Worm (Caenorhabditis elegans) whole organism, young adult: Measurements from ENCODE around the gene ubxn-4.

Experiments used
- B0019.2 ChIP-seq: fragments of 200-800 bp; sonication (Bioruptor generic); conservative IDR thresholded peaks from 2 replicates; pipeline ENCODE4 v1.3.6; 2022; ENCODE audit warnings: missing genetic modification reagents, missing genetic modification characterization, missing compliant biosample characterization
- B0035.1 ChIP-seq: sonication (generic microtip); optimal IDR thresholded peaks from 2 replicates; lab custom pipeline; 2016; ENCODE audit warnings: missing genetic modification characterization, mild to moderate bottlenecking, missing compliant biosample characterization, missing genotype, missing genetic modification reagents
- B0261.1 ChIP-seq: sonication (generic microtip); optimal IDR thresholded peaks from 2 replicates; lab custom pipeline; 2016; ENCODE audit warnings: mild to moderate bottlenecking, missing genetic modification characterization, moderate library complexity, missing compliant biosample characterization
- B0336.3 ChIP-seq: fragments of 200-800 bp; sonication (Bioruptor generic); IDR thresholded peaks from 2 replicates; pipeline ENCODE4 v1.3.6; 2022; ENCODE audit warnings: missing genetic modification characterization, missing compliant biosample characterization
- C06A6.2 ChIP-seq: fragments of 200-800 bp; sonication (Bioruptor generic); conservative IDR thresholded peaks from 2 replicates; pipeline ENCODE4 v1.3.6; 2022; ENCODE audit warnings: missing genetic modification characterization, missing compliant biosample characterization
- F37B4.10 ChIP-seq: fragments of 200-800 bp; sonication (Bioruptor generic); IDR thresholded peaks from 2 replicates; pipeline ENCODE4 v1.3.6; 2022; ENCODE audit warnings: missing genetic modification characterization, missing compliant biosample characterization
- F39B2.1 ChIP-seq: fragments of 200-800 bp; sonication (Bioruptor generic); IDR thresholded peaks from 2 replicates; pipeline ENCODE4 v1.3.6; 2022; ENCODE audit warnings: missing genetic modification reagents, missing genetic modification characterization, missing compliant biosample characterization
- F49E8.2 ChIP-seq: sonication (generic microtip); optimal IDR thresholded peaks from 3 replicates; lab custom pipeline; 2017; ENCODE audit warnings: missing genetic modification characterization, mild to moderate bottlenecking, missing compliant biosample characterization, antibody characterized with exemption, moderate library complexity; ENCODE audit not compliant: insufficient read depth
- F57A8.1 ChIP-seq: fragments of 200-800 bp; sonication (Bioruptor generic); optimal IDR thresholded peaks from 2 replicates; lab custom pipeline; 2018; ENCODE audit warnings: mild to moderate bottlenecking, missing genetic modification characterization, moderate library complexity, missing compliant biosample characterization
- T07F8.4 ChIP-seq: sonication (generic microtip); optimal IDR thresholded peaks from 2 replicates; lab custom pipeline; 2016; ENCODE audit warnings: mild to moderate bottlenecking, missing genetic modification characterization, moderate library complexity, missing compliant biosample characterization
- Y53G8AR.9 ChIP-seq: fragments of 200-800 bp; sonication (Bioruptor generic); conservative IDR thresholded peaks from 2 replicates; pipeline ENCODE4 v1.3.6; 2022; ENCODE audit warnings: missing genetic modification reagents, missing genetic modification characterization, missing compliant biosample characterization
- Y79H2A.3 ChIP-seq: fragments of 200-800 bp; sonication (Bioruptor generic); conservative IDR thresholded peaks from 2 replicates; pipeline ENCODE4 v1.3.6; 2022; ENCODE audit warnings: missing genetic modification reagents, missing genetic modification characterization, missing compliant biosample characterization
- Y95B8A.8 ChIP-seq: fragments of 200-800 bp; sonication (Bioruptor generic); IDR thresholded peaks from 2 replicates; pipeline ENCODE4 v1.3.6; 2022; ENCODE audit warnings: missing genetic modification reagents, missing genetic modification characterization, missing compliant biosample characterization
- ama-1 ChIP-seq, 3 experiments: fragments of 150-350 bp in 1 of 3; sonication (generic microtip) in 2 of 3; optimal IDR thresholded peaks; 2 replicates each; lab custom pipeline; 2014 to 2018; ENCODE audit warnings: missing biosample characterization in 2 of 3, missing genetic modification characterization in 2 of 3, missing genetic modification reagents in 2 of 3
- athp-1 ChIP-seq: sonication (generic microtip); optimal IDR thresholded peaks from 2 replicates; lab custom pipeline; 2017; ENCODE audit warnings: mild to moderate bottlenecking, missing genetic modification characterization, missing compliant biosample characterization
- attf-3 ChIP-seq: fragments of 200-800 bp; sonication (Bioruptor generic); conservative IDR thresholded peaks from 2 replicates; pipeline ENCODE4 v1.3.6; 2022; ENCODE audit warnings: missing genetic modification reagents, missing genetic modification characterization, missing compliant biosample characterization
- ceh-27 ChIP-seq: fragments of 200-800 bp; sonication (Bioruptor generic); optimal IDR thresholded peaks from 2 replicates; lab custom pipeline; 2018; ENCODE audit warnings: mild to moderate bottlenecking, missing genetic modification characterization, moderate library complexity, missing compliant biosample characterization
- ceh-58 ChIP-seq: fragments of 200-800 bp; sonication (Bioruptor generic); IDR thresholded peaks from 2 replicates; pipeline ENCODE4 v1.3.6; 2022; ENCODE audit warnings: missing genetic modification characterization, missing compliant biosample characterization
- chd-7 ChIP-seq: sonication (generic microtip); optimal IDR thresholded peaks from 2 replicates; lab custom pipeline; 2016; ENCODE audit warnings: mild to moderate bottlenecking, missing genetic modification characterization, moderate library complexity, missing compliant biosample characterization
- egl-18 ChIP-seq: fragments of 200-800 bp; sonication (Bioruptor generic); IDR thresholded peaks from 2 replicates; pipeline ENCODE4 v1.3.6; 2022; ENCODE audit warnings: missing genetic modification reagents, missing genetic modification characterization, missing compliant biosample characterization
- gei-17 ChIP-seq: fragments of 200-800 bp; sonication (Bioruptor generic); optimal IDR thresholded peaks from 2 replicates; lab custom pipeline; 2018; ENCODE audit warnings: mild to moderate bottlenecking, missing genetic modification characterization, missing compliant biosample characterization
- hmg-20 ChIP-seq: fragments of 200-800 bp; sonication (Bioruptor generic); IDR thresholded peaks from 2 replicates; pipeline ENCODE4 v1.3.6; 2022; ENCODE audit warnings: missing genetic modification reagents, missing genetic modification characterization, missing compliant biosample characterization
- hsf-1 ChIP-seq: fragments of 200-800 bp; sonication (Bioruptor generic); IDR thresholded peaks from 2 replicates; pipeline ENCODE4 v1.3.6; 2022; ENCODE audit warnings: missing genetic modification reagents, missing genetic modification characterization, missing compliant biosample characterization
- let-526 ChIP-seq: fragments of 200-800 bp; sonication (Bioruptor generic); IDR thresholded peaks from 2 replicates; pipeline ENCODE4 v1.3.6; 2022; ENCODE audit warnings: missing genetic modification reagents, missing genetic modification characterization, missing compliant biosample characterization
- lin-26 ChIP-seq: fragments of 200-800 bp; sonication (Bioruptor generic); IDR thresholded peaks from 2 replicates; pipeline ENCODE4 v1.3.6; 2022; ENCODE audit warnings: missing genetic modification reagents, missing genetic modification characterization, missing compliant biosample characterization
- lin-35 ChIP-seq, 3 experiments: fragments of 150-350 bp in 2 of 3; sonication (generic microtip) in 1 of 3; optimal IDR thresholded peaks; 2 replicates each; lab custom pipeline; 2014 to 2018; ENCODE audit warnings: missing biosample characterization in 3 of 3, missing genetic modification characterization in 3 of 3, missing genetic modification reagents in 3 of 3
- lin-40 ChIP-seq: sonication (generic microtip); optimal IDR thresholded peaks from 2 replicates; lab custom pipeline; 2016; ENCODE audit warnings: missing genetic modification characterization, mild to moderate bottlenecking, missing compliant biosample characterization, missing genotype, missing genetic modification reagents
- lsl-1 ChIP-seq: fragments of 200-800 bp; sonication (Bioruptor generic); optimal IDR thresholded peaks from 2 replicates; lab custom pipeline; 2018; ENCODE audit warnings: mild to moderate bottlenecking, missing genetic modification characterization, moderate library complexity, missing compliant biosample characterization
- madf-10 ChIP-seq: sonication (generic microtip); optimal IDR thresholded peaks from 2 replicates; lab custom pipeline; 2016; ENCODE audit warnings: mild to moderate bottlenecking, missing genetic modification characterization, missing compliant biosample characterization
- madf-6 ChIP-seq: fragments of 200-800 bp; sonication (Bioruptor generic); IDR thresholded peaks from 2 replicates; pipeline ENCODE4 v1.3.6; 2022; ENCODE audit warnings: missing genetic modification reagents, missing genetic modification characterization, missing compliant biosample characterization
- mcd-1 ChIP-seq: fragments of 200-800 bp; sonication (Bioruptor generic); IDR thresholded peaks from 2 replicates; pipeline ENCODE4 v1.3.6; 2022; ENCODE audit warnings: missing genetic modification reagents, missing genetic modification characterization, missing compliant biosample characterization
- mxl-1 ChIP-seq: sonication (generic microtip); optimal IDR thresholded peaks from 2 replicates; lab custom pipeline; 2016; ENCODE audit warnings: missing genetic modification characterization, missing compliant biosample characterization
- nfyb-1 ChIP-seq: fragments of 200-800 bp; sonication (Bioruptor generic); IDR thresholded peaks from 2 replicates; pipeline ENCODE4 v1.3.6; 2022; ENCODE audit warnings: missing genetic modification reagents, missing genetic modification characterization, missing compliant biosample characterization
- nhr-179 ChIP-seq: sonication (generic microtip); optimal IDR thresholded peaks from 2 replicates; lab custom pipeline; 2016; ENCODE audit warnings: mild to moderate bottlenecking, missing genetic modification characterization, missing compliant biosample characterization
- nhr-80 ChIP-seq: sonication (generic microtip); optimal IDR thresholded peaks from 2 replicates; lab custom pipeline; 2016; ENCODE audit warnings: missing genetic modification characterization, missing compliant biosample characterization
- pbrm-1 ChIP-seq: fragments of 200-800 bp; sonication (Bioruptor generic); IDR thresholded peaks from 2 replicates; pipeline ENCODE4 v1.3.6; 2022; ENCODE audit warnings: missing genetic modification reagents, missing genetic modification characterization, missing compliant biosample characterization
- repo-1 ChIP-seq: sonication (generic microtip); optimal IDR thresholded peaks from 2 replicates; lab custom pipeline; 2017; ENCODE audit warnings: mild to moderate bottlenecking, missing genetic modification characterization, missing compliant biosample characterization
- snpc-1.3 ChIP-seq: sonication (generic microtip); optimal IDR thresholded peaks from 2 replicates; lab custom pipeline; 2017; ENCODE audit warnings: missing genetic modification characterization, mild to moderate bottlenecking, missing compliant biosample characterization, antibody characterized with exemption, moderate library complexity, missing genotype, missing genetic modification reagents; ENCODE audit not compliant: insufficient read depth
- snpc-3.4 ChIP-seq: sonication (generic microtip); optimal IDR thresholded peaks from 2 replicates; lab custom pipeline; 2017; ENCODE audit warnings: missing genetic modification characterization, mild to moderate bottlenecking, missing compliant biosample characterization, antibody characterized with exemption, moderate library complexity, missing genotype, missing genetic modification reagents
- snpc-4 ChIP-seq, 5 experiments: fragments of 150-350 bp in 1 of 5; sonication (generic microtip) in 4 of 5; optimal IDR thresholded peaks; 2 replicates each; lab custom pipeline; 2014 to 2018; ENCODE audit warnings: missing genetic modification characterization in 5 of 5, missing biosample characterization in 3 of 5, antibody characterized with exemption in 2 of 5, mild to moderate bottlenecking in 2 of 5, missing compliant biosample characterization in 2 of 5, missing genotype in 2 of 5, moderate library complexity in 2 of 5, missing genetic modification reagents in 1 of 5
- sptf-2 ChIP-seq: fragments of 200-800 bp; sonication (Bioruptor generic); optimal IDR thresholded peaks from 2 replicates; lab custom pipeline; 2018; ENCODE audit warnings: mild to moderate bottlenecking, missing genetic modification characterization, missing compliant biosample characterization
- tbx-9 ChIP-seq: sonication (generic microtip); optimal IDR thresholded peaks from 2 replicates; lab custom pipeline; 2016; ENCODE audit warnings: borderline replicate concordance, missing genetic modification characterization, inconsistent platforms, missing compliant biosample characterization
- tlf-1 ChIP-seq: fragments of 200-800 bp; sonication (Bioruptor generic); optimal IDR thresholded peaks from 2 replicates; lab custom pipeline; 2018; ENCODE audit warnings: mild to moderate bottlenecking, missing genetic modification characterization, missing compliant biosample characterization

The ubxn-4 gene

DNA sequence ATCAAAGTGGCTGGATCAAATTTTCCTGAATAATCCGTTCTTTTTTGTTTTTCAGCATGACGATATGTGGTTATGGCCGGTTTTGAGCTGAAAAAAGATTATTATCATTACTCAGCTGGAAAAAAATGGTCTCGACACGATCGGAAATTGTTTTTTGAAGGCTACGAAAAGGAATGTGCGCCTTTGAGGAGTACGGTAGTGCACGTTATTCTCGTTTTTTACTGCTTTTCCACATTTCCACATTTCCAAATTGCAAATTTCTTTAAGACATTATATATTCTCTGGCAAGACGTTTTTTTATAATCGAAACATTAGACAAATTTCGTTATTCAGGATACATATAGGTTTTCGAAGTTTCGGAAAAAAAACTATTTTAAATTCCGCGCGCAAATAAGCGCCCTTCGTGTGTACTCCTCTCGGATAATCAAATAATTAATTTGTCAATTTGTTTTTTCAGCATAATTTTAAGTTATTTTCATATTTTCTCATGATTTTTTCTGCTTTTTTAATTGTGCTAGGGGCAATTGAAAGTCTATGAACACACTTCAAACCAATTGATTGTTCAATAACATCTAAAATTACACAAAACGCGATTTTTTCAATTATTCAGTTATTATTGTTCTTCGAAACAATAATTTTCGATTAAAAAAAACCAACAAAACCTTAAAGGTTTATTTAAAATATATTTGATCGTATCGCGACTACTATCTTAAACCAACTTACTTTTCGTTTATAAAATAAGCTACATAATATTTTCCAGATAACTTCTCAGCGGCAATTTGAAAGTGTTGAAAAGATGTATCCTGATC lies 41.9 kb downstream of the ubxn-4 start, which contains the start of gene R05D3.3 (continued):
- TF ChIP-seq hsf-1 (no peak), C06A6.2 (no peak)
- TF ChIP-seq, all 124 proteins: peak for 5

- no peak for TF ChIP-seq B0261.1 (tag; lab: Kevin White, UChicago)
- no peak for TF ChIP-seq mxl-1 (tag; lab: Kevin White, UChicago)
- TF ChIP-seq F57A8.1 (GFP tag; lab: Kevin White, UChicago), result no peak
- TF ChIP-seq snpc-4 (GFP tag; optimal IDR thresholded peaks at IDR 0.05; lab: Kevin White, UChicago), result no peak
- peak in 1 of 4 experiments; percentile 63 for TF ChIP-seq snpc-4 (tag; optimal IDR thresholded peaks at IDR 0.05; lab: Kevin White, UChicago)
- TF ChIP-seq tbx-9 (tag; lab: Kevin White, UChicago), result no peak
- TF ChIP-seq mcd-1 (GFP tag; lab: Robert Waterston, UW), result peak; percentile 50; the same call in 1 of the 2 replicates
- no peak for TF ChIP-seq ceh-58 (GFP tag; lab: Robert Waterston, UW)
- peak in 1 of 3 experiments; percentile 73 for TF ChIP-seq lin-35 (GFP tag; optimal IDR thresholded peaks at IDR 0.05; lab: Kevin White, UChicago)
- TF ChIP-seq snpc-3.4, result no peak
- no peak for TF ChIP-seq B0035.1
- TF ChIP-seq gei-17, result no peak
- no peak for TF ChIP-seq athp-1 (tag; lab: Kevin White, UChicago)
- TF ChIP-seq T07F8.4 (tag; lab: Kevin White, UChicago), result no peak
- TF ChIP-seq tlf-1, result peak; percentile 12
- peak; percentile 94 for TF ChIP-seq lsl-1
- peak; percentile 67; the same call in 1 of the 2 replicates for TF ChIP-seq nfyb-1 (GFP tag; lab: Robert Waterston, UW)
- 0 out of 2 replicates have a peak, but pooled peaks have one; percentile 50 for TF ChIP-seq Y79H2A.3 (GFP tag; lab: Robert Waterston, UW)
- no peak for TF ChIP-seq let-526
- no peak for TF ChIP-seq Y95B8A.8
- peak; percentile 58 for TF ChIP-seq snpc-1.3 (tag; lab: Kevin White, UChicago)
- peak; percentile 47 for TF ChIP-seq lin-40 (tag; lab: Kevin White, UChicago)
- peak; percentile 77 for TF ChIP-seq ceh-27 (GFP tag; lab: Kevin White, UChicago)
- TF ChIP-seq madf-6 (GFP tag; lab: Robert Waterston, UW), result peak; percentile 87
- 0 out of 2 replicates have a peak, but pooled peaks have one; percentile 50 for TF ChIP-seq Y53G8AR.9 (GFP tag; lab: Robert Waterston, UW)
- peak; percentile 79 for TF ChIP-seq hsf-1
- TF ChIP-seq nhr-179 (tag; lab: Kevin White, UChicago), result no peak
- TF ChIP-seq chd-7 (tag; lab: Kevin White, UChicago), result no peak
- TF ChIP-seq B0019.2 (GFP tag; lab: Robert Waterston, UW), result 0 out of 2 replicates have a peak, but pooled peaks have one; percentile 8
- TF ChIP-seq madf-10 (tag; lab: Kevin White, UChicago), result no peak
- peak; percentile 68 for TF ChIP-seq attf-3 (GFP tag; lab: Robert Waterston, UW)
- no peak for TF ChIP-seq sptf-2 (GFP tag; lab: Kevin White, UChicago)
- 0 out of 2 replicates have a peak, but pooled peaks have one; percentile 34 for TF ChIP-seq pbrm-1 (GFP tag; lab: Robert Waterston, UW)
- TF ChIP-seq nhr-80 (tag; lab: Kevin White, UChicago), result peak; percentile 31
- no peak for TF ChIP-seq ama-1 (optimal IDR thresholded peaks at IDR 0.05; lab: Kevin White, UChicago)
- peak in 1 of 2 experiments; percentile 14 for TF ChIP-seq ama-1 (GFP tag; optimal IDR thresholded peaks at IDR 0.05; lab: Kevin White, UChicago)
- no peak for TF ChIP-seq egl-18 (GFP tag; lab: Robert Waterston, UW)
- no peak for TF ChIP-seq lin-26 (GFP tag; lab: Robert Waterston, UW)
- 0 out of 2 replicates have a peak, but pooled peaks have one; percentile 32 for TF ChIP-seq B0336.3 (GFP tag; lab: Robert Waterston, UW)
- no peak for TF ChIP-seq hmg-20 (GFP tag; lab: Robert Waterston, UW)
- TF ChIP-seq F49E8.2, result peak; percentile 29
- 0 out of 2 replicates have a peak, but pooled peaks have one; percentile 61 for TF ChIP-seq F37B4.10 (GFP tag; lab: Robert Waterston, UW)
- TF ChIP-seq F39B2.1 (GFP tag; lab: Robert Waterston, UW), result no peak
- TF ChIP-seq repo-1, result no peak
These were observed 47.1 kb downstream of the ubxn-4 start, which contains the start of the genes R05D3.8 and rfp-1 for ce11 chrIII:8358213-8358672. Gene R05D3.8 (minus strand): TSS chrIII:8358327. Gene rfp-1 (plus strand): TSS chrIII:8358622.
